Fruit fly (Drosophila melanogaster): ENCODE data around the gene Trmt61.

Gene Trmt61

dm6 chr3R:26058066-26058465 lies 1.2 kb upstream of the Trmt61 start, which contains the start of the genes PIG-P and Tcs6 (continued):
- TF ChIP-seq oc (tag; optimal IDR thresholded peaks at IDR 0.05) (no peak), Hey (tag; optimal IDR thresholded peaks at IDR 0.05) (no peak), CG7357 (GFP tag; IDR thresholded peaks at IDR 0.05) (no peak), pzg (GFP tag; optimal IDR thresholded peaks at IDR 0.05) (peak; percentile 41), NC2β (GFP tag; optimal IDR thresholded peaks at IDR 0.05) (no peak), CG7786 (GFP tag; optimal IDR thresholded peaks at IDR 0.05) (no peak), lab (GFP tag; optimal IDR thresholded peaks at IDR 0.05) (no peak), CG1024 (GFP tag; IDR thresholded peaks at IDR 0.05) (no peak), bigmax (GFP tag; optimal IDR thresholded peaks at IDR 0.05) (peak; percentile 22), Xbp1 (GFP tag; optimal IDR thresholded peaks at IDR 0.05) (no peak), h (optimal IDR thresholded peaks at IDR 0.05) (no peak), Meics (GFP tag; optimal IDR thresholded peaks at IDR 0.05) (no peak), Nf-YB (GFP tag; optimal IDR thresholded peaks at IDR 0.05) (peak; percentile 4), CG3407 (GFP tag; optimal IDR thresholded peaks at IDR 0.05) (no peak), CG11560 (tag; IDR thresholded peaks at IDR 0.05) (no peak), Nf-YC (tag; optimal IDR thresholded peaks at IDR 0.05) (peak; percentile 16), lbe (GFP tag; optimal IDR thresholded peaks at IDR 0.05) (peak; percentile 44), CG4282 (GFP tag; optimal IDR thresholded peaks at IDR 0.05) (no peak), CG6813 (GFP tag; optimal IDR thresholded peaks at IDR 0.05) (no peak), CG4707 (GFP tag; optimal IDR thresholded peaks at IDR 0.05) (no peak), CG30020 (tag; optimal IDR thresholded peaks at IDR 0.05) (no peak), CG10431 (GFP tag; optimal IDR thresholded peaks at IDR 0.05) (no peak), CG43689 (GFP tag; IDR thresholded peaks at IDR 0.05) (no peak), ERR (GFP tag; optimal IDR thresholded peaks at IDR 0.05) (no peak), NFAT (GFP tag; IDR thresholded peaks at IDR 0.05) (no peak), sc (optimal IDR thresholded peaks at IDR 0.05) (no peak), sc (GFP tag; optimal IDR thresholded peaks at IDR 0.05) (no peak), cg (GFP tag; optimal IDR thresholded peaks at IDR 0.05) (no peak), Hr51 (GFP tag; optimal IDR thresholded peaks at IDR 0.05) (no peak), CrebB (tag; optimal IDR thresholded peaks at IDR 0.05) (no peak)

dm6 chr3R:26062911-26063310 lies 3.6 kb downstream of the Trmt61 start, which contains the start of gene CG14551:
Gene CG14551, minus strand, starts transcription at chr3R:26063011.
- TF ChIP-seq Blimp-1 (GFP tag; optimal IDR thresholded peaks at IDR 0.05) (no peak), Sin3A (optimal IDR thresholded peaks at IDR 0.05) (no peak), CG7928 (GFP tag; optimal IDR thresholded peaks at IDR 0.05) (no peak), CG14710 (tag; optimal IDR thresholded peaks at IDR 0.05) (no peak), CG13424 (tag; optimal IDR thresholded peaks at IDR 0.05) (no peak), CG1603 (tag; optimal IDR thresholded peaks at IDR 0.05) (no peak), CG3163 (GFP tag; optimal IDR thresholded peaks at IDR 0.05) (no peak), CG2712 (tag; optimal IDR thresholded peaks at IDR 0.05) (no peak)

dm6 chr3R:26064708-26065107 lies 5.4 kb downstream of the Trmt61 start:
- TF ChIP-seq cwo (GFP tag; optimal IDR thresholded peaks at IDR 0.05) (no peak), Ets65A (GFP tag) (peak; percentile 52), sens (GFP tag) (no peak), Dp (GFP tag; optimal IDR thresholded peaks at IDR 0.05) (no peak)
